Fruit fly (Drosophila melanogaster) whole organism, wandering third instar larva: ENCODE results near the gene 14-3-3epsilon.

Source experiments
- Abd-B ChIP-seq: fragments of >200 bp; optimal IDR thresholded peaks from 2 replicates; lab custom pipeline; 2017; ENCODE audit warnings: missing biosample characterization, missing genetic modification characterization
- CG32264 ChIP-seq: fragments of 200-800 bp; sonication (Bioruptor generic); optimal IDR thresholded peaks from 2 replicates; lab custom pipeline; 2016; ENCODE audit warnings: missing biosample characterization, missing genetic modification characterization
- CG9705 ChIP-seq: fragments of 200-800 bp; sonication (Bioruptor generic); optimal IDR thresholded peaks from 2 replicates; lab custom pipeline; 2018; ENCODE audit warnings: missing biosample characterization, mild to moderate bottlenecking, missing genetic modification characterization
- CrebA ChIP-seq: fragments of 200-800 bp; sonication (Bioruptor generic); optimal IDR thresholded peaks from 2 replicates; lab custom pipeline; 2016; ENCODE audit warnings: missing biosample characterization, mild to moderate bottlenecking, missing genetic modification characterization, borderline replicate concordance
- Dfd ChIP-seq: fragments of >200 bp; optimal IDR thresholded peaks from 2 replicates; lab custom pipeline; 2017; ENCODE audit warnings: missing biosample characterization, missing genetic modification characterization
- Dif ChIP-seq: fragments of 200-275, 200-300 bp; sonication (Bioruptor generic); optimal IDR thresholded peaks from 2 replicates; lab custom pipeline; 2018; ENCODE audit warnings: missing biosample characterization, missing genetic modification characterization; ENCODE audit not compliant: partially characterized antibody
- GATAd ChIP-seq: sonication (Bioruptor generic); optimal IDR thresholded peaks from 2 replicates; lab custom pipeline; 2016; ENCODE audit warnings: missing biosample characterization, missing genetic modification characterization
- HLH106 ChIP-seq: fragments of 200-800 bp; optimal IDR thresholded peaks from 3 replicates; lab custom pipeline; 2019; ENCODE audit warnings: missing biosample characterization, mild to moderate bottlenecking, missing genetic modification characterization, moderate library complexity
- Hnf4 ChIP-seq: fragments of 200-800 bp; sonication (Bioruptor generic); optimal IDR thresholded peaks from 2 replicates; lab custom pipeline; 2016; ENCODE audit warnings: missing biosample characterization, mild to moderate bottlenecking, missing genetic modification characterization
- Hr78 ChIP-seq: fragments of >200 bp; optimal IDR thresholded peaks from 2 replicates; lab custom pipeline; 2017; ENCODE audit warnings: missing biosample characterization, missing genetic modification characterization
- Hr83 ChIP-seq: fragments of 200-300 bp; sonication (Bioruptor generic); optimal IDR thresholded peaks from 2 replicates; lab custom pipeline; 2016; ENCODE audit warnings: missing biosample characterization, mild to moderate bottlenecking, missing genetic modification characterization, moderate library complexity; ENCODE audit not compliant: poor library complexity, severe bottlenecking
- Jra ChIP-seq: sonication (Bioruptor generic); optimal IDR thresholded peaks from 2 replicates; lab custom pipeline; 2016; ENCODE audit warnings: missing biosample characterization, missing genetic modification characterization
- Mio ChIP-seq: sonication (Bioruptor generic); optimal IDR thresholded peaks from 2 replicates; lab custom pipeline; 2016; ENCODE audit warnings: missing biosample characterization, missing genetic modification characterization
- Myc ChIP-seq: fragments of >200 bp; optimal IDR thresholded peaks from 2 replicates; lab custom pipeline; 2017
- N ChIP-seq: fragments of >200 bp; optimal IDR thresholded peaks from 2 replicates; lab custom pipeline; 2018; ENCODE audit warnings: missing biosample characterization, missing external identifiers, missing genetic modification characterization
- OdsH ChIP-seq: fragments of 200-800 bp; sonication (Bioruptor generic); optimal IDR thresholded peaks from 2 replicates; lab custom pipeline; 2016; ENCODE audit warnings: missing biosample characterization, mild to moderate bottlenecking, missing genetic modification characterization
- Rel ChIP-seq, 2 experiments: fragments of 200-800 bp; sonication (Bioruptor generic) in 1 of 2; optimal IDR thresholded peaks; 2 replicates in 1 of 2; 3 replicates in 1 of 2; lab custom pipeline; 2016 to 2019; ENCODE audit warnings: mild to moderate bottlenecking in 2 of 2, missing biosample characterization in 2 of 2, missing genetic modification characterization in 2 of 2, moderate library complexity in 1 of 2
- Sp1 ChIP-seq: fragments of 200-800 bp; sonication (Bioruptor generic); optimal IDR thresholded peaks from 3 replicates; lab custom pipeline; 2019; ENCODE audit warnings: missing biosample characterization, mild to moderate bottlenecking, missing genetic modification characterization, moderate library complexity
- Vsx2 ChIP-seq: fragments of 200-300, 225-300 bp; sonication (Bioruptor generic); optimal IDR thresholded peaks from 2 replicates; lab custom pipeline; 2018; ENCODE audit warnings: missing biosample characterization, missing genetic modification characterization; ENCODE audit not compliant: partially characterized antibody
- br ChIP-seq: fragments of 200-800 bp; sonication (Bioruptor generic); optimal IDR thresholded peaks from 2 replicates; lab custom pipeline; 2016; ENCODE audit warnings: missing biosample characterization, missing genetic modification characterization
- brk ChIP-seq: fragments of 200-800 bp; sonication (Bioruptor generic); optimal IDR thresholded peaks from 2 replicates; lab custom pipeline; 2016; ENCODE audit warnings: missing biosample characterization, mild to moderate bottlenecking, missing genetic modification characterization
- dl ChIP-seq, 2 experiments: fragments of 175-275, 200-275 bp in 1 of 2; fragments of 200-275 bp in 1 of 2; sonication (Bioruptor generic); optimal IDR thresholded peaks; lab custom pipeline; 2018; ENCODE audit warnings: mild to moderate bottlenecking in 2 of 2, missing biosample characterization in 2 of 2, missing genetic modification characterization in 2 of 2, moderate library complexity in 2 of 2; ENCODE audit not compliant: partially characterized antibody in 2 of 2, insufficient read depth in 1 of 2
- dmrt93B ChIP-seq: fragments of 200-800 bp; sonication (Bioruptor generic); optimal IDR thresholded peaks from 2 replicates; lab custom pipeline; 2018; ENCODE audit warnings: missing biosample characterization, mild to moderate bottlenecking, missing genetic modification characterization
- dsf ChIP-seq: sonication (Bioruptor generic); optimal IDR thresholded peaks from 2 replicates; lab custom pipeline; 2016; ENCODE audit warnings: missing biosample characterization, missing genetic modification characterization, borderline replicate concordance
- ey ChIP-seq: fragments of 200-800 bp; sonication (Bioruptor generic); optimal IDR thresholded peaks from 2 replicates; lab custom pipeline; 2016; ENCODE audit warnings: missing biosample characterization, missing genetic modification characterization
- foxo ChIP-seq, 2 experiments: fragments of 200-800 bp; sonication (Bioruptor generic); optimal IDR thresholded peaks; 2 replicates in 1 of 2; 3 replicates in 1 of 2; lab custom pipeline; 2016 to 2017; ENCODE audit warnings: missing biosample characterization in 2 of 2, missing genetic modification characterization in 2 of 2
- fru ChIP-seq: fragments of 200-800 bp; sonication (Bioruptor generic); optimal IDR thresholded peaks from 3 replicates; lab custom pipeline; 2016; ENCODE audit warnings: missing biosample characterization, mild to moderate bottlenecking, missing genetic modification characterization
- h ChIP-seq: fragments of 200-800 bp; sonication (Bioruptor generic); optimal IDR thresholded peaks from 3 replicates; lab custom pipeline; 2016; ENCODE audit warnings: missing biosample characterization, mild to moderate bottlenecking, missing genetic modification characterization
- jim ChIP-seq: fragments of 175-275, 200-325 bp; sonication (Bioruptor generic); optimal IDR thresholded peaks from 2 replicates; lab custom pipeline; 2016; ENCODE audit warnings: missing biosample characterization, mild to moderate bottlenecking, missing genetic modification characterization
- lola ChIP-seq: fragments of >200 bp; optimal IDR thresholded peaks from 2 replicates; lab custom pipeline; 2017; ENCODE audit warnings: missing biosample characterization, missing genetic modification characterization
- pan ChIP-seq: fragments of >200 bp; optimal IDR thresholded peaks from 2 replicates; lab custom pipeline; 2017
- psq ChIP-seq: fragments of 200-800 bp; sonication (Bioruptor generic); optimal IDR thresholded peaks from 3 replicates; lab custom pipeline; 2017; ENCODE audit warnings: missing biosample characterization, mild to moderate bottlenecking, missing genetic modification characterization, moderate library complexity
- rgr ChIP-seq: fragments of 200-800 bp; sonication (Bioruptor generic); optimal IDR thresholded peaks from 3 replicates; lab custom pipeline; 2016; ENCODE audit warnings: missing biosample characterization, mild to moderate bottlenecking, missing genetic modification characterization
- sage ChIP-seq: fragments of 200-800 bp; sonication (Bioruptor generic); optimal IDR thresholded peaks from 2 replicates; lab custom pipeline; 2016; ENCODE audit warnings: missing biosample characterization, mild to moderate bottlenecking, missing genetic modification characterization
- sv ChIP-seq: fragments of 200-800 bp; sonication (Bioruptor generic); optimal IDR thresholded peaks from 3 replicates; lab custom pipeline; 2016; ENCODE audit warnings: missing biosample characterization, missing genetic modification characterization
- tai ChIP-seq: sonication (Bioruptor generic); optimal IDR thresholded peaks from 2 replicates; lab custom pipeline; 2016; ENCODE audit warnings: missing biosample characterization, missing genetic modification characterization
- usp ChIP-seq: fragments of >200 bp; optimal IDR thresholded peaks from 2 replicates; lab custom pipeline; 2017; ENCODE audit warnings: missing biosample characterization, missing genetic modification characterization
- woc ChIP-seq: sonication (Bioruptor generic); optimal IDR thresholded peaks from 2 replicates; lab custom pipeline; 2016; ENCODE audit warnings: missing biosample characterization, mild to moderate bottlenecking, missing genetic modification characterization

14-3-3epsilon gene

DNA sequence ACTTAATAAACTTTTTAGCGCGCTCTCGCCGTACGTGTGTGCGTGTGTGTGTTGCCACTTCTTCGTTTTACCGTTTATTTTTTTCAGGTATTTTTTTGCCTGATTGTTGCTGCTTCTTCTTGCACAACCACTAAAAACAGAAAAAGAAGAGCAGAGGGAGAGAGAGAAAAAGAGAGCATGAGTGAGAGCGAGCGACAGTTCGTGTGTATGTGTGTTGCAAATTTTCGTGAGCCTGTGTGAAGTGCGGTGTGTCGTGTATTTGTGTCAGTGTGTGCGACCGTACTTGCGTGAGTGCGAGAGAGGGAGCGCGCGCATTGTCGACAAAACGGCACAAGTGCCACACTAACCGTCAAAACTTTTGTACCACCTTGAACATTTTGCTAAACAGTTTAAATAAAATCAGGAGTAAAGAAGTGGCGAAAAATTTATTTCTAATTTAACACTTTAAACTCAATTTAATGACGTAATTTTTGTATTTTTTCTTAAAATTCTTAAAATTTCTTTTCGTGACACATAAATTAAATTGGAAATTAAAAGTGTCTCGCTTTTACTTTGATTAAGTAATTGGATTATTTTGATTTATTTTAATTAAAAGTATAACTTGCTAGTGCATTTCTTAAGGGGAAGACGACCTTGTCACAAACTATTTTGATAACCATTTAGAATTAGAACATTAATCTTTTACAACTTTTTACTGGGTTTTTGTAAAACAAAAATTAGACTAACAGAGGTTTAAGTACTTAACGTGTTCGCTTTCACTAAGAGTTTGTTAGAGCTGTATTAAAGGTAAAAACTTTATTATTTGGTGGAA lies 45.1 kb upstream of the 14-3-3epsilon start:
- peak; percentile 8 for TF ChIP-seq OdsH (GFP tag; lab: Kevin White, UChicago)
- TF ChIP-seq jim = peak; percentile 77
- no peak for TF ChIP-seq Dfd (GFP tag; lab: Kevin White, UChicago)
- peak; percentile 18 for TF ChIP-seq CG32264 (GFP tag; lab: Kevin White, UChicago)
- TF ChIP-seq usp (GFP tag; lab: Kevin White, UChicago) = no peak
- no peak for TF ChIP-seq Abd-B (GFP tag; lab: Kevin White, UChicago)
- peak; percentile 48 for TF ChIP-seq sv
- TF ChIP-seq dl (GFP tag; optimal IDR thresholded peaks at IDR 0.05; lab: Kevin White, UChicago; ENCODE audit: insufficient read depth in 1 of 2, partially characterized antibody in 2 of 2) = peak; percentile 94 to 95
- TF ChIP-seq brk (GFP tag; lab: Kevin White, UChicago) = no peak
- TF ChIP-seq N (GFP tag; lab: Kevin White, UChicago) = peak; percentile 94
- no peak for TF ChIP-seq br (GFP tag; lab: Kevin White, UChicago)
- TF ChIP-seq CG9705 (GFP tag; lab: Kevin White, UChicago) = no peak
- TF ChIP-seq sage (GFP tag; lab: Kevin White, UChicago) = peak; percentile 80
- peak; percentile 97 for TF ChIP-seq Dif (GFP tag; lab: Kevin White, UChicago)
- peak; percentile 65 to 89 for TF ChIP-seq foxo (GFP tag; optimal IDR thresholded peaks at IDR 0.05; lab: Kevin White, UChicago)
- TF ChIP-seq fru (GFP tag; lab: Kevin White, UChicago) = peak; percentile 68
- TF ChIP-seq Vsx2 (GFP tag; lab: Kevin White, UChicago) = peak; percentile 92
- TF ChIP-seq lola = no peak
- TF ChIP-seq woc (GFP tag; lab: Kevin White, UChicago) = peak; percentile 66
- peak; percentile 53 for TF ChIP-seq HLH106
- TF ChIP-seq Rel (GFP tag; optimal IDR thresholded peaks at IDR 0.05; lab: Kevin White, UChicago) = peak; percentile 89
- TF ChIP-seq Rel (tag; optimal IDR thresholded peaks at IDR 0.05; lab: Kevin White, UChicago) = peak; percentile 58
- TF ChIP-seq Sp1 (GFP tag; lab: Kevin White, UChicago) = peak; percentile 60
- peak; percentile 94 for TF ChIP-seq psq
- peak; percentile 63 for TF ChIP-seq h
- TF ChIP-seq Myc (lab: Kevin White, UChicago) = no peak
- TF ChIP-seq dmrt93B (GFP tag; lab: Kevin White, UChicago) = peak; percentile 56
- no peak for TF ChIP-seq pan
- TF ChIP-seq tai = no peak
- no peak for TF ChIP-seq dsf
- peak; percentile 9 for TF ChIP-seq Jra (GFP tag; lab: Kevin White, UChicago)
- no peak for TF ChIP-seq CrebA (GFP tag; lab: Kevin White, UChicago)
- TF ChIP-seq rgr (GFP tag; lab: Kevin White, UChicago) = peak; percentile 33
- peak; percentile 27 for TF ChIP-seq ey
- TF ChIP-seq Hr83 (GFP tag; lab: Kevin White, UChicago) = peak; percentile 77
- TF ChIP-seq Hr78 = peak; percentile 58
- TF ChIP-seq Hnf4 = peak; percentile 8
- no peak for TF ChIP-seq GATAd (GFP tag; lab: Kevin White, UChicago)
- no peak for TF ChIP-seq Mio (GFP tag; lab: Kevin White, UChicago)

DNA sequence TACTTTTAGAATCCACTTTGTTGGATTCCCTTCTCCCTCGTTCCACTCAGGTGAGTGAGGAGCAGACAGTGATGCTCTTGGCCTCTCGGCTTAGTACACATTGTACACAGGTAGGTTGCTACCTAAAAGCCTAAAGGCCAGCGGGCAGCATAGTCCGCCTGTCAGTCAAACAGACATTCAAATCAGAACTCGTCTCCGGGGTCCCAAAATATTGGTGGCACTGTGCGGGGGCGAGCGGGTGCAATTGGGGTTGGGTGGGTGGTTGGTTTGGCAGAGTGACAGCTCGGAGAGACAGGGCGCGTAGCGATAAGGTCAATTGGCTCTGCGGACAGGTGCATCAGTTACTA lies 44.6 kb upstream of the 14-3-3epsilon start:
- TF ChIP-seq dsf (no peak), Sp1 (GFP tag; lab: Kevin White, UChicago) (no peak), woc (GFP tag; lab: Kevin White, UChicago) (peak; percentile 34), ey (no peak), pan (no peak), usp (GFP tag; lab: Kevin White, UChicago) (no peak), CG9705 (GFP tag; lab: Kevin White, UChicago) (no peak), N (GFP tag; lab: Kevin White, UChicago) (no peak), CrebA (GFP tag; lab: Kevin White, UChicago) (no peak)
